Worm (Caenorhabditis elegans) whole organism, young adult: ENCODE measurements around the gene agmo-1.

Source experiments
- F23B12.7 ChIP-seq: sonication (generic microtip); optimal IDR thresholded peaks from 2 replicates; lab custom pipeline; 2017; ENCODE audit warnings: missing genetic modification characterization, mild to moderate bottlenecking, missing compliant biosample characterization, antibody characterized with exemption, moderate library complexity; ENCODE audit not compliant: insufficient read depth
- F57A8.1 ChIP-seq: fragments of 200-800 bp; sonication (Bioruptor generic); optimal IDR thresholded peaks from 2 replicates; lab custom pipeline; 2018; ENCODE audit warnings: mild to moderate bottlenecking, missing genetic modification characterization, moderate library complexity, missing compliant biosample characterization
- ama-1 ChIP-seq, 3 experiments: fragments of 150-350 bp in 1 of 3; sonication (generic microtip) in 2 of 3; optimal IDR thresholded peaks; 2 replicates each; lab custom pipeline; 2014 to 2018; ENCODE audit warnings: missing biosample characterization in 2 of 3, missing genetic modification characterization in 2 of 3, missing genetic modification reagents in 2 of 3
- ceh-27 ChIP-seq: fragments of 200-800 bp; sonication (Bioruptor generic); optimal IDR thresholded peaks from 2 replicates; lab custom pipeline; 2018; ENCODE audit warnings: mild to moderate bottlenecking, missing genetic modification characterization, moderate library complexity, missing compliant biosample characterization
- egl-44 ChIP-seq: fragments of 200-800 bp; sonication (Bioruptor generic); IDR thresholded peaks from 2 replicates; pipeline ENCODE4 v1.3.6; 2022; ENCODE audit warnings: missing genetic modification reagents, missing genetic modification characterization, missing compliant biosample characterization
- nhr-120 ChIP-seq: fragments of 200-800 bp; sonication (Bioruptor generic); IDR thresholded peaks from 2 replicates; pipeline ENCODE4 v1.3.6; 2022; ENCODE audit warnings: missing genetic modification characterization, missing compliant biosample characterization
- snpc-1.1 ChIP-seq: sonication (generic microtip); optimal IDR thresholded peaks from 2 replicates; lab custom pipeline; 2017; ENCODE audit warnings: missing genetic modification characterization, mild to moderate bottlenecking, missing compliant biosample characterization, antibody characterized with exemption, moderate library complexity, missing genotype, missing genetic modification reagents; ENCODE audit not compliant: insufficient read depth
- unc-62 ChIP-seq: fragments of 150-350 bp; optimal IDR thresholded peaks from 2 replicates; lab custom pipeline; 2014; ENCODE audit warnings: missing biosample characterization, missing genetic modification reagents, missing genetic modification characterization
- zim-3 ChIP-seq: sonication (generic microtip); optimal IDR thresholded peaks from 2 replicates; lab custom pipeline; 2017; ENCODE audit warnings: mild to moderate bottlenecking, missing genetic modification characterization, moderate library complexity, missing compliant biosample characterization

DNA sequence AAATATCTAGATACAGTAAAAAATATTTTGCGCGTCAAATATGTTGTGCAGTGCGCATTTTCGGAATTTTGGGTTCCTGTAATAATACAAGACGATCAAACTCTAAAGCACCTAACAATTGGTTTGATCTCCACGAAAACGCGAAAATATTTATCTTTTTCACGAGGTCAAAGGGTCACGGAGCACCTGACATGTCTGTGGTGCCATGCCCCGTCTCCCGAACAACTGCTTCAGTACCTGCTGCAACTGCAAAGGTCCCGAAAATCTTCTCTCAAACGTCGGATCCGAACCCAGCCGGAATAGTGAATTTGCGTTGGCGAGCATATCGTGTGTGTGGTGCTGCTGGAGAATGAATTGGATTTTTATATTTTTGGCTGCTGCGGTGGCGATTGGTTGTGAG, 21.5 kb upstream of the agmo-1 start, which contains the start of the genes Y37D8A.2 and Y37D8A.25:
- no peak for TF ChIP-seq unc-62 (GFP tag; lab: Kevin White, UChicago)
- TF ChIP-seq F23B12.7 (tag; lab: Kevin White, UChicago): no peak
- no peak for TF ChIP-seq zim-3
- no peak for TF ChIP-seq ceh-27
- no peak for TF ChIP-seq F57A8.1 (GFP tag; lab: Kevin White, UChicago)
- no peak for TF ChIP-seq nhr-120 (GFP tag; lab: Robert Waterston, UW)
- TF ChIP-seq ama-1 (optimal IDR thresholded peaks at IDR 0.05; lab: Kevin White, UChicago): no peak
- TF ChIP-seq ama-1 (GFP tag; optimal IDR thresholded peaks at IDR 0.05; lab: Kevin White, UChicago): no peak
- no peak for TF ChIP-seq snpc-1.1
- TF ChIP-seq egl-44 (GFP tag; lab: Robert Waterston, UW): no peak
